Worm (Caenorhabditis elegans) whole organism, late embryonic: ENCODE data around the gene Y40A1A.2.

Source experiments
- C08G9.2 ChIP-seq: sonication (generic microtip); optimal IDR thresholded peaks from 2 replicates; lab custom pipeline; 2016; ENCODE audit warnings: mild to moderate bottlenecking, missing genetic modification characterization, moderate library complexity, missing compliant biosample characterization
- C38D4.7 ChIP-seq: fragments of 200-800 bp; sonication (Bioruptor generic); optimal IDR thresholded peaks from 2 replicates; lab custom pipeline; 2018; ENCODE audit warnings: mild to moderate bottlenecking, missing genetic modification characterization, moderate library complexity, missing compliant biosample characterization
- F13H6.1 ChIP-seq: sonication (generic microtip); optimal IDR thresholded peaks from 2 replicates; lab custom pipeline; 2016; ENCODE audit warnings: missing genetic modification characterization, missing compliant biosample characterization
- K02D7.2 ChIP-seq: sonication (generic microtip); optimal IDR thresholded peaks from 2 replicates; lab custom pipeline; 2017; ENCODE audit warnings: mild to moderate bottlenecking, missing genetic modification characterization, missing compliant biosample characterization
- T23F11.4 ChIP-seq: fragments of 200-800 bp; sonication (Bioruptor generic); optimal IDR thresholded peaks from 2 replicates; lab custom pipeline; 2018; ENCODE audit warnings: mild to moderate bottlenecking, missing genetic modification characterization, missing compliant biosample characterization
- Y22D7AL.16 ChIP-seq: sonication (generic microtip); optimal IDR thresholded peaks from 2 replicates; lab custom pipeline; 2016; ENCODE audit warnings: missing genetic modification characterization, missing compliant biosample characterization
- ahr-1 ChIP-seq: sonication (generic microtip); optimal IDR thresholded peaks from 2 replicates; lab custom pipeline; 2016; ENCODE audit warnings: missing genetic modification characterization, missing compliant biosample characterization
- ceh-2 ChIP-seq: sonication (generic microtip); optimal IDR thresholded peaks from 2 replicates; lab custom pipeline; 2016; ENCODE audit warnings: missing genotype, missing genetic modification characterization, missing compliant biosample characterization
- ceh-22 ChIP-seq: sonication (generic microtip); optimal IDR thresholded peaks from 2 replicates; lab custom pipeline; 2017; ENCODE audit warnings: missing biosample characterization, missing genetic modification characterization
- ceh-24 ChIP-seq: sonication (generic microtip); optimal IDR thresholded peaks from 2 replicates; lab custom pipeline; 2016; ENCODE audit warnings: mild to moderate bottlenecking, missing genetic modification characterization, missing compliant biosample characterization
- ceh-45 ChIP-seq: fragments of 200-800 bp; sonication (Bioruptor generic); IDR thresholded peaks from 2 replicates; pipeline ENCODE4 v1.3.6; 2022; ENCODE audit warnings: missing genetic modification reagents, missing genetic modification characterization, missing compliant biosample characterization
- ceh-6 ChIP-seq: fragments of 200-800 bp; sonication (Bioruptor generic); optimal IDR thresholded peaks from 2 replicates; lab custom pipeline; 2018; ENCODE audit warnings: mild to moderate bottlenecking, missing genetic modification characterization, missing compliant biosample characterization
- dve-1 ChIP-seq: sonication (generic microtip); optimal IDR thresholded peaks from 2 replicates; lab custom pipeline; 2017; ENCODE audit warnings: antibody characterized with exemption, mild to moderate bottlenecking, missing genetic modification characterization, missing compliant biosample characterization
- elt-2 ChIP-seq: sonication (generic microtip); optimal IDR thresholded peaks from 2 replicates; lab custom pipeline; 2016; ENCODE audit warnings: missing genetic modification reagents, missing genetic modification characterization, missing compliant biosample characterization
- elt-4 ChIP-seq: sonication (generic microtip); optimal IDR thresholded peaks from 2 replicates; lab custom pipeline; 2016; ENCODE audit warnings: missing genetic modification characterization, missing compliant biosample characterization
- fax-1 ChIP-seq: sonication (generic microtip); optimal IDR thresholded peaks from 2 replicates; lab custom pipeline; 2016; ENCODE audit warnings: missing genotype, missing genetic modification characterization, missing compliant biosample characterization
- hlh-13 ChIP-seq: fragments of 200-800 bp; sonication (Bioruptor generic); optimal IDR thresholded peaks from 2 replicates; lab custom pipeline; 2018; ENCODE audit warnings: mild to moderate bottlenecking, missing genetic modification characterization, missing compliant biosample characterization
- hlh-15 ChIP-seq: sonication (generic microtip); optimal IDR thresholded peaks from 2 replicates; lab custom pipeline; 2016; ENCODE audit warnings: missing genetic modification characterization, missing compliant biosample characterization
- hlh-6 ChIP-seq: sonication (generic microtip); optimal IDR thresholded peaks from 2 replicates; lab custom pipeline; 2016; ENCODE audit warnings: missing genotype, missing genetic modification characterization, missing compliant biosample characterization
- madf-2 ChIP-seq: sonication (generic microtip); optimal IDR thresholded peaks from 2 replicates; lab custom pipeline; 2017; ENCODE audit warnings: missing genetic modification characterization, missing compliant biosample characterization
- nfya-1 ChIP-seq: sonication (generic microtip); optimal IDR thresholded peaks from 2 replicates; lab custom pipeline; 2017; ENCODE audit warnings: missing genetic modification characterization, mild to moderate bottlenecking, missing compliant biosample characterization, antibody characterized with exemption, moderate library complexity
- nhr-11 ChIP-seq: fragments of 150-350 bp; optimal IDR thresholded peaks from 2 replicates; lab custom pipeline; 2014; ENCODE audit warnings: missing biosample characterization, missing genetic modification characterization
- odd-2 ChIP-seq: sonication (generic microtip); optimal IDR thresholded peaks from 2 replicates; lab custom pipeline; 2017; ENCODE audit warnings: antibody characterized with exemption, mild to moderate bottlenecking, missing genetic modification characterization, missing compliant biosample characterization
- pag-3 ChIP-seq: sonication (generic microtip); optimal IDR thresholded peaks from 2 replicates; lab custom pipeline; 2016; ENCODE audit warnings: missing compliant biosample characterization, missing genetic modification characterization, borderline replicate concordance
- pqm-1 ChIP-seq: sonication (generic microtip); optimal IDR thresholded peaks from 2 replicates; lab custom pipeline; 2016; ENCODE audit warnings: missing genetic modification characterization, missing compliant biosample characterization
- ref-2 ChIP-seq: sonication (generic microtip); optimal IDR thresholded peaks from 2 replicates; lab custom pipeline; 2016; ENCODE audit warnings: missing genetic modification characterization, missing compliant biosample characterization
- rnt-1 ChIP-seq: sonication (generic microtip); optimal IDR thresholded peaks from 2 replicates; lab custom pipeline; 2016; ENCODE audit warnings: missing genetic modification characterization, missing compliant biosample characterization
- sdc-2 ChIP-seq: sonication (generic microtip); optimal IDR thresholded peaks from 2 replicates; lab custom pipeline; 2016; ENCODE audit warnings: missing genotype, missing genetic modification characterization, missing compliant biosample characterization
- tbx-2 ChIP-seq: sonication (generic microtip); optimal IDR thresholded peaks from 2 replicates; lab custom pipeline; 2016; ENCODE audit warnings: missing genetic modification characterization, missing compliant biosample characterization
- ttx-3 ChIP-seq: sonication (generic microtip); optimal IDR thresholded peaks from 2 replicates; lab custom pipeline; 2016; ENCODE audit warnings: missing genetic modification reagents, missing genetic modification characterization, missing compliant biosample characterization
- unc-3 ChIP-seq, 2 experiments: fragments of 200-800 bp in 1 of 2; sonication (Bioruptor generic) in 1 of 2; sonication (generic microtip) in 1 of 2; conservative IDR thresholded peaks in 1 of 2; optimal IDR thresholded peaks in 1 of 2; 2 replicates each; pipeline versions ENCODE4 v1.3.6 to Lab custom; 2016 to 2022; ENCODE audit warnings: missing compliant biosample characterization in 2 of 2, missing genetic modification characterization in 2 of 2, missing genetic modification reagents in 1 of 2
- unc-55 ChIP-seq: sonication (generic microtip); optimal IDR thresholded peaks from 2 replicates; lab custom pipeline; 2017; ENCODE audit warnings: missing biosample characterization, missing genetic modification reagents, missing genetic modification characterization
- zip-5 ChIP-seq: sonication (generic microtip); optimal IDR thresholded peaks from 2 replicates; lab custom pipeline; 2016; ENCODE audit warnings: missing genetic modification characterization, missing compliant biosample characterization
- ztf-16 ChIP-seq: sonication (generic microtip); optimal IDR thresholded peaks from 2 replicates; lab custom pipeline; 2017; ENCODE audit warnings: missing genetic modification characterization, missing compliant biosample characterization

The Y40A1A.2 gene

DNA sequence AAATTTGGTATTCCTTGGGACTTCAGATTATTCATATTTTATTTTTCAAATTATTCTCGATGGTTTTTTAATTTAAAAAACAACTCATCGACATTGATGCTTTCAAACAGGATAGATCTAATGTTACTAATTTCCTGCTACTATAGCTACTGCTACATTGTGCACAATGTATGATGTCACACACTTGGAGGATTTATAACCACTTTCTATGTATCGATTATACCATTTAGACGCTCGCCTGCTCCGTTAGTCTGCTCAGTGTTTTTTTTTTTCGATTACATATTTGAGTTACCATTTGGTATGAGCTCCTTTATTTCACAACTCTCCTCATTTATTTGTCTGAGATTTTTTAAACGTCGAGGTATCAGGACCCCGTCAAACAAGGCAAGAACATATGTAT is at the start of gene Y40A1A.2:
Gene Y40A1A.2, plus strand, starts transcription at position 301 of the 400 bp plus-strand sequence.
- TF ChIP-seq ceh-22 (tag; lab: Kevin White, UChicago) (no peak), zip-5 (tag; lab: Kevin White, UChicago) (no peak)

DNA sequence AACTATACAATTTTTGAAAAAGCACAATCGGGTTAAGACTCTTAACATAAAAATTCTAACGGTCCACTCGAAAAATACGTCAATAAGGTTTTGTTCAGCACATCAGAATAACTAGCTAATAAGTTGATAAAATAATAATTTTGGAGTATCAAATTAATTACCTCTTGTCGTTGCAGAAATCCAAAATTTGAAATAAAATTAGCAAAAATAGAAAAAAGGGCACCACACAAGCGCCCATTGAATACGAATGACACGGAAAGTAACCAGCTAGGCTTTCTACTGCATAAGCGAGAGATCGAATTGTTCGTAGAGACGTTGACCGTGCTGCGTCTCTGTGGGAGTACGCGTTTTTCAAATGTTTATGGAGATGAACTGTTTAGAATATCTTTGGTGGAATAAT is 31.5 kb upstream of the Y40A1A.2 start:
- TF ChIP-seq ceh-22 (tag; lab: Kevin White, UChicago) = no peak
- no peak for TF ChIP-seq pqm-1 (tag; lab: Kevin White, UChicago)
- TF ChIP-seq ztf-16 (tag; lab: Kevin White, UChicago) = no peak
- TF ChIP-seq odd-2 (tag; lab: Kevin White, UChicago) = no peak
- TF ChIP-seq hlh-13 (GFP tag; lab: Kevin White, UChicago) = no peak

DNA sequence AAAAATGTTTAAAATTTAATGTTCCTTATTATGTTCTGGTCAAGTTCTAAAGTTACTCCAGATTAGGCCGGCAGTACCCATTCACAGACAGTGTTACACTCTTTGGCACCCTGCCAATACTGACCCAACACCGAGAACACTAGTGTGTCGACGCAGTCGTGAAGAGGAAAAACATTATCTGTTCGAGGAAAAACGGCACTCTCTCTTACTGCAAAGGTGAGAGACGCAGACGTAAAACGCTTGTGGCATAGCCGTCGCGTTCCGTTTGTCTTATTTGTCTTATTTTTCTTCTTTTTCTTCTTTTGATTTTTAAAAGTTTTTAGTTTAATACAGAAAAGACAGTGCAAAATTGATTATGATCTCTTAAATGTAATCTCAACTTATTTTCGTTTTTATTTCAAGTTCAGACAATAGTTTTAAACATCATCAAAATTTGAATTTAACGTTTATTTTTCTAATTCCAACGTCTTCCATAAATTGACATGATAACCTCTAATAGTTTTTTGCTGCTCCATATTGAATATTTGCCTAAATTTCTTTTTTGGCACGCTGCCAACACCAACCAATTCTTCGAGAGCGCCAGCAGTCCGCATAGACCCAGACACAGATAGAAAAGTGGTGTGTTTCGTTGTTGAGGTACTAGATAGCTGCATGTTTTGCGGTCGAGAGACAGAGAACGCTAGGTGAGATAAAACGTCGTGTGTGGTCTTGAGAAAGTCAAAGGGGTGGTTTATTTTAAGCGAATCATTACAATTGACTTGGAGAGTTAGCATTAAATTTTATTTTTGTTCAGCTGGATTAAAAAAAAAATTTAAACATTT is 29.4 kb upstream of the Y40A1A.2 start:
- TF ChIP-seq unc-3 (GFP tag; conservative IDR thresholded peaks at IDR 0.05; lab: Robert Waterston, UW) = no peak
- TF ChIP-seq unc-3 (tag; optimal IDR thresholded peaks at IDR 0.05; lab: Kevin White, UChicago) = no peak
- no peak for TF ChIP-seq pqm-1 (tag; lab: Kevin White, UChicago)
- TF ChIP-seq dve-1 = no peak
- no peak for TF ChIP-seq hlh-15 (tag; lab: Kevin White, UChicago)
- TF ChIP-seq elt-4 (tag; lab: Kevin White, UChicago) = no peak
- no peak for TF ChIP-seq unc-55 (GFP tag; lab: Kevin White, UChicago)
- peak; percentile 9 for TF ChIP-seq nfya-1 (tag; lab: Kevin White, UChicago)
- no peak for TF ChIP-seq C08G9.2
- peak; percentile 95 for TF ChIP-seq sdc-2 (tag; lab: Kevin White, UChicago)
- TF ChIP-seq ahr-1 (tag; lab: Kevin White, UChicago) = no peak
- peak; percentile 93 for TF ChIP-seq rnt-1 (tag; lab: Kevin White, UChicago)
- TF ChIP-seq, all 69 proteins: peak for 3

DNA sequence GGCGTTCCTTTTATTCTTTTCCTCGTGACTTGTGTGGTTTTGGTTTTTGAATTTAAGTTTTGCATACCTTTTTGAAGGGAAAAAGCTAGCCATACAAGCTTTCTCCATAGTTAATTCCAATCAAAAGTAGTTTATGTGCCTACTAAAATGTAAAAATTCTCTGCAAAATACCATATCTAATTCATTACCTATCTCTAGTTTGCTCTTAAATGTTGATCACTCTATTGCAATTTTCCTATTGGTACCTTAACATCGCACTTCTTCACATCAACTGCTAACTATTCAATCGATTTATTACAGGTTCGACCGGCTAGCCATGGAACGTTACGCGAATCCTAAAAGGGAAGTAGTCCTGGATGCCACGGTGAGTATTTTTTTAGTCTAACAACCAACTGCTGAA is 28.3 kb upstream of the Y40A1A.2 start, which contains the start of gene F52D2.7:
Gene F52D2.7, plus strand, starts transcription at position 301 of the 400 bp plus-strand sequence.
- TF ChIP-seq F13H6.1 (tag; lab: Kevin White, UChicago) = no peak
- TF ChIP-seq C08G9.2 = no peak
- no peak for TF ChIP-seq nfya-1 (tag; lab: Kevin White, UChicago)
- TF ChIP-seq ceh-24 (tag; lab: Kevin White, UChicago) = no peak
- no peak for TF ChIP-seq elt-4 (tag; lab: Kevin White, UChicago)
- TF ChIP-seq ceh-22 (tag; lab: Kevin White, UChicago) = no peak
- no peak for TF ChIP-seq fax-1 (tag; lab: Kevin White, UChicago)
- no peak for TF ChIP-seq ceh-45 (GFP tag; lab: Robert Waterston, UW)
- no peak for TF ChIP-seq pqm-1 (tag; lab: Kevin White, UChicago)
- no peak for TF ChIP-seq hlh-15 (tag; lab: Kevin White, UChicago)
- no peak for TF ChIP-seq K02D7.2
- no peak for TF ChIP-seq sdc-2 (tag; lab: Kevin White, UChicago)

DNA sequence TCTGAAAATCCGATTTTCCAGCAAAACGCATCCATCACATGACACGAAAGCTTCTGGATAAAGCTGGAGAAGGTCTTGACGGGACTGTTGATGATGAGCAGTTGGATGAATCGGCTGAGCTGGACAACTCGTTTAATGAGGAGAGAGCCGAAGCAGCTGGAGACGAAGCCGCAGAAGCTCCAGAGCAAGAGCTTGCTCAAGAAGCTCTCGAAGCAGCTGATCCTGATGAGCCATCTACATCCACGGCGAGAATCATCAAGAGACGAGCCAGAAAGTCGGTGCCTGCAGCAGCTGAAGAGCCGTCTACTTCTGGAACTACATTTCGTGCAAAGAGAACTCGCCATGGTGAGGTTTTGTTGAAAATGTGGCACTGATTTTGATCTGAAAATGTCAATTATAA is 26.1 kb upstream of the Y40A1A.2 start:
- TF ChIP-seq ref-2 (tag; lab: Kevin White, UChicago) = no peak
- TF ChIP-seq ceh-24 (tag; lab: Kevin White, UChicago) = no peak
- TF ChIP-seq nhr-11 = no peak
- TF ChIP-seq tbx-2 = no peak
- no peak for TF ChIP-seq ceh-6
- no peak for TF ChIP-seq ttx-3 (tag; lab: Kevin White, UChicago)
- TF ChIP-seq unc-55 (GFP tag; lab: Kevin White, UChicago) = no peak
- no peak for TF ChIP-seq unc-3 (GFP tag; conservative IDR thresholded peaks at IDR 0.05; lab: Robert Waterston, UW)
- TF ChIP-seq unc-3 (tag; optimal IDR thresholded peaks at IDR 0.05; lab: Kevin White, UChicago) = no peak
- no peak for TF ChIP-seq ceh-2 (tag; lab: Kevin White, UChicago)
- TF ChIP-seq C08G9.2 = no peak
- no peak for TF ChIP-seq pag-3 (tag; lab: Kevin White, UChicago)
- no peak for TF ChIP-seq Y22D7AL.16
- no peak for TF ChIP-seq hlh-6
- TF ChIP-seq ceh-22 (tag; lab: Kevin White, UChicago) = no peak
- no peak for TF ChIP-seq madf-2 (tag; lab: Kevin White, UChicago)
- TF ChIP-seq C38D4.7 (GFP tag; lab: Kevin White, UChicago) = no peak
- TF ChIP-seq T23F11.4 (GFP tag; lab: Kevin White, UChicago) = no peak
- TF ChIP-seq hlh-13 (GFP tag; lab: Kevin White, UChicago) = no peak
- no peak for TF ChIP-seq elt-2
